Worm (Caenorhabditis elegans) whole organism, late embryonic: ENCODE measurements around the gene his-38.

Experiments
- C08G9.2 ChIP-seq: sonication (generic microtip); optimal IDR thresholded peaks from 2 replicates; lab custom pipeline; 2016; ENCODE audit warnings: mild to moderate bottlenecking, missing genetic modification characterization, moderate library complexity, missing compliant biosample characterization
- C38D4.7 ChIP-seq: fragments of 200-800 bp; sonication (Bioruptor generic); optimal IDR thresholded peaks from 2 replicates; lab custom pipeline; 2018; ENCODE audit warnings: mild to moderate bottlenecking, missing genetic modification characterization, moderate library complexity, missing compliant biosample characterization
- F13H6.1 ChIP-seq: sonication (generic microtip); optimal IDR thresholded peaks from 2 replicates; lab custom pipeline; 2016; ENCODE audit warnings: missing genetic modification characterization, missing compliant biosample characterization
- ama-1 ChIP-seq: fragments of 150-350 bp; optimal IDR thresholded peaks from 2 replicates; lab custom pipeline; 2014
- ceh-18 ChIP-seq: sonication (generic microtip); optimal IDR thresholded peaks from 2 replicates; lab custom pipeline; 2016; ENCODE audit warnings: missing genetic modification characterization, missing compliant biosample characterization
- ceh-2 ChIP-seq: sonication (generic microtip); optimal IDR thresholded peaks from 2 replicates; lab custom pipeline; 2016; ENCODE audit warnings: missing genotype, missing genetic modification characterization, missing compliant biosample characterization
- ceh-31 ChIP-seq: sonication (generic microtip); optimal IDR thresholded peaks from 2 replicates; lab custom pipeline; 2016; ENCODE audit warnings: missing genetic modification characterization, missing compliant biosample characterization
- ceh-34 ChIP-seq: sonication (generic microtip); optimal IDR thresholded peaks from 2 replicates; lab custom pipeline; 2016; ENCODE audit warnings: mild to moderate bottlenecking, missing genetic modification characterization, missing compliant biosample characterization
- ceh-45 ChIP-seq: fragments of 200-800 bp; sonication (Bioruptor generic); IDR thresholded peaks from 2 replicates; pipeline ENCODE4 v1.3.6; 2022; ENCODE audit warnings: missing genetic modification reagents, missing genetic modification characterization, missing compliant biosample characterization
- ceh-48 ChIP-seq: sonication (generic microtip); optimal IDR thresholded peaks from 2 replicates; lab custom pipeline; 2016; ENCODE audit warnings: missing genetic modification characterization, inconsistent platforms, missing compliant biosample characterization
- dmd-4 ChIP-seq: sonication (generic microtip); optimal IDR thresholded peaks from 2 replicates; lab custom pipeline; 2016; ENCODE audit warnings: borderline replicate concordance, missing genetic modification characterization, missing compliant biosample characterization
- dve-1 ChIP-seq: sonication (generic microtip); optimal IDR thresholded peaks from 2 replicates; lab custom pipeline; 2017; ENCODE audit warnings: antibody characterized with exemption, mild to moderate bottlenecking, missing genetic modification characterization, missing compliant biosample characterization
- elt-2 ChIP-seq: sonication (generic microtip); optimal IDR thresholded peaks from 2 replicates; lab custom pipeline; 2016; ENCODE audit warnings: missing genetic modification reagents, missing genetic modification characterization, missing compliant biosample characterization
- elt-4 ChIP-seq: sonication (generic microtip); optimal IDR thresholded peaks from 2 replicates; lab custom pipeline; 2016; ENCODE audit warnings: missing genetic modification characterization, missing compliant biosample characterization
- ets-4 ChIP-seq: sonication (generic microtip); optimal IDR thresholded peaks from 2 replicates; lab custom pipeline; 2016; ENCODE audit warnings: missing genetic modification characterization, missing compliant biosample characterization
- fax-1 ChIP-seq: sonication (generic microtip); optimal IDR thresholded peaks from 2 replicates; lab custom pipeline; 2016; ENCODE audit warnings: missing genotype, missing genetic modification characterization, missing compliant biosample characterization
- fkh-10 ChIP-seq: fragments of 150-350 bp; optimal IDR thresholded peaks from 2 replicates; lab custom pipeline; 2014; ENCODE audit warnings: missing biosample characterization, missing genetic modification reagents, missing genetic modification characterization
- fkh-6 ChIP-seq: sonication (generic microtip); optimal IDR thresholded peaks from 2 replicates; lab custom pipeline; 2016; ENCODE audit warnings: missing genetic modification characterization, missing compliant biosample characterization
- gmeb-2 ChIP-seq: sonication (generic microtip); optimal IDR thresholded peaks from 2 replicates; lab custom pipeline; 2016; ENCODE audit warnings: missing genetic modification characterization, inconsistent platforms, missing compliant biosample characterization
- hlh-13 ChIP-seq: fragments of 200-800 bp; sonication (Bioruptor generic); optimal IDR thresholded peaks from 2 replicates; lab custom pipeline; 2018; ENCODE audit warnings: mild to moderate bottlenecking, missing genetic modification characterization, missing compliant biosample characterization
- hlh-6 ChIP-seq: sonication (generic microtip); optimal IDR thresholded peaks from 2 replicates; lab custom pipeline; 2016; ENCODE audit warnings: missing genotype, missing genetic modification characterization, missing compliant biosample characterization
- hlh-8 ChIP-seq: sonication (generic microtip); optimal IDR thresholded peaks from 2 replicates; lab custom pipeline; 2016; ENCODE audit warnings: missing genotype, missing genetic modification characterization, missing compliant biosample characterization
- nfya-1 ChIP-seq: sonication (generic microtip); optimal IDR thresholded peaks from 2 replicates; lab custom pipeline; 2017; ENCODE audit warnings: missing genetic modification characterization, mild to moderate bottlenecking, missing compliant biosample characterization, antibody characterized with exemption, moderate library complexity
- nhr-11 ChIP-seq: fragments of 150-350 bp; optimal IDR thresholded peaks from 2 replicates; lab custom pipeline; 2014; ENCODE audit warnings: missing biosample characterization, missing genetic modification characterization
- pqm-1 ChIP-seq: sonication (generic microtip); optimal IDR thresholded peaks from 2 replicates; lab custom pipeline; 2016; ENCODE audit warnings: missing genetic modification characterization, missing compliant biosample characterization
- pros-1 ChIP-seq: fragments of 150-350 bp; optimal IDR thresholded peaks from 2 replicates; lab custom pipeline; 2014; ENCODE audit warnings: missing biosample characterization, missing genetic modification reagents, missing genetic modification characterization
- ref-2 ChIP-seq: sonication (generic microtip); optimal IDR thresholded peaks from 2 replicates; lab custom pipeline; 2016; ENCODE audit warnings: missing genetic modification characterization, missing compliant biosample characterization
- sdc-2 ChIP-seq: sonication (generic microtip); optimal IDR thresholded peaks from 2 replicates; lab custom pipeline; 2016; ENCODE audit warnings: missing genotype, missing genetic modification characterization, missing compliant biosample characterization
- sox-4 ChIP-seq: sonication (generic microtip); optimal IDR thresholded peaks from 2 replicates; lab custom pipeline; 2017; ENCODE audit warnings: mild to moderate bottlenecking, missing genetic modification characterization, inconsistent platforms, missing compliant biosample characterization
- syd-9 ChIP-seq: sonication (generic microtip); optimal IDR thresholded peaks from 2 replicates; lab custom pipeline; 2016; ENCODE audit warnings: mild to moderate bottlenecking, missing genetic modification characterization, moderate library complexity, missing compliant biosample characterization
- tbx-2 ChIP-seq: sonication (generic microtip); optimal IDR thresholded peaks from 2 replicates; lab custom pipeline; 2016; ENCODE audit warnings: missing genetic modification characterization, missing compliant biosample characterization
- unc-42 ChIP-seq: sonication (generic microtip); optimal IDR thresholded peaks from 2 replicates; lab custom pipeline; 2016; ENCODE audit warnings: missing genotype, missing genetic modification characterization, missing compliant biosample characterization
- unc-55 ChIP-seq: sonication (generic microtip); optimal IDR thresholded peaks from 2 replicates; lab custom pipeline; 2017; ENCODE audit warnings: missing biosample characterization, missing genetic modification reagents, missing genetic modification characterization
- zip-5 ChIP-seq: sonication (generic microtip); optimal IDR thresholded peaks from 2 replicates; lab custom pipeline; 2016; ENCODE audit warnings: missing genetic modification characterization, missing compliant biosample characterization
- ztf-16 ChIP-seq: sonication (generic microtip); optimal IDR thresholded peaks from 2 replicates; lab custom pipeline; 2017; ENCODE audit warnings: missing genetic modification characterization, missing compliant biosample characterization

Gene his-38

DNA sequence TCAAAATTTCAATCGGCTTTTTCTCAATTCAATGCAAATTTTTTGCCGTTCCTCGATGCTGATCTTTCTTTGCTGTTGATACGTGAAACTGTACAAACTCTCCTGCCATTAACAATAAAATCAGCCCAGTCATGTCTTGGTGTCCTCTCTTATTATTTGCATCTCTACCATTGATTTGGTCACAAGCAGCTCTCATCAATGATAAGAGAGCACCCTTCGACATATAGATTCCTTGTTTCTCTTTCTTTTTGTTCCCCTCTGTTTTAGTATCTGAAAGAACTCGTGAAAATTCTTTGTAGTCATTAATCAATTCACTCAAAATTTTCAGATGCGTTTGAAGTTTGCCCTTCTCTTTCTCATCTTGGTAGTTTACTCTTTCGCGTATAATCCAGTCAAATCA lies 17.9 kb downstream of the his-38 start, which contains the start of gene lron-7:
Gene lron-7 (plus strand): TSS at position 323 of the 400 bp plus-strand sequence.
- TF ChIP-seq gmeb-2 (no peak), fax-1 (tag; lab: Kevin White, UChicago) (no peak), ztf-16 (tag; lab: Kevin White, UChicago) (no peak), fkh-10 (GFP tag; lab: Kevin White, UChicago) (no peak), syd-9 (tag; lab: Kevin White, UChicago) (no peak), ceh-45 (no peak), fkh-6 (tag; lab: Kevin White, UChicago) (no peak), ceh-2 (tag; lab: Kevin White, UChicago) (no peak), sdc-2 (tag; lab: Kevin White, UChicago) (no peak), C38D4.7 (GFP tag; lab: Kevin White, UChicago) (no peak), nhr-11 (tag; lab: Kevin White, UChicago) (no peak), hlh-8 (tag; lab: Kevin White, UChicago) (no peak), pqm-1 (no peak), ref-2 (tag; lab: Kevin White, UChicago) (no peak), elt-4 (tag; lab: Kevin White, UChicago) (no peak), sox-4 (tag; lab: Kevin White, UChicago) (no peak), F13H6.1 (tag; lab: Kevin White, UChicago) (no peak), pros-1 (tag; lab: Kevin White, UChicago) (no peak), dmd-4 (tag; lab: Kevin White, UChicago) (no peak)
- TF ChIP-seq, all 69 proteins: peak for 0

DNA sequence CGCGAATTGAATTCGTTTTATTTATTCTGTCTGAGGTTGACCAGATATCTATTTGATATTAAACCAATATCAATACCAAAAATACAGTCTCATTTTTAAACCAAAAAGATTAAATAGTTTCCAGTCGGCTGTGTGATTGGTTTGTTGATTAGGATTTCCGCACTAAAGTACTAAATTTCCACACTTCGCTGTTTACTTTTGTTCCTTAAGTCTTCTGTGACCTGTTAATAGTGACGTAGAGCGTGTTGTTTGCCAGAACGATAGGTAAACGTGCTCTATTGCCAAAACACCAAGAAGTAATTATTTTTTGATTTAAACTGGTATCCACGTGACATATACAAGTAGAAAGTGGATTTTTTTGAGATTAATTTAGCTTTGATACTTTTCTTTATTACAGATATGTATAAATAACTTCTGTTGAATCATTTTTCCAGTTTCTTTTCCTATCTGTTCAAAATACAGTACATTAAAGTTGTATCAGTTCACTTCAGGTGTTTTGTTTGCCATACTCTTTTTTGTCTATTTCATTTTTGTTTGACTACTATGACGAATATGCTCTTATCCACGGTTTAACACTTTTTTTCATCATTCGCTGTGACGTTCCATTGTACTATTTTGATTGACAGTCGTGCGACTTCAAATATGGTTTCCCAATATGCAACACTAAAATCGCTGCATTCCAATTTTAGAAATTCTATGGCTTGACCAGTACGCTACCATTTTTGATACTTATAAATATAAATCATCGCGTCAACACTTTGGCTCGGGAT lies 18.6 kb downstream of the his-38 start:
- no peak for TF ChIP-seq elt-2 (tag; lab: Kevin White, UChicago)
- TF ChIP-seq zip-5 (tag; lab: Kevin White, UChicago) = no peak
- TF ChIP-seq hlh-13 (GFP tag; lab: Kevin White, UChicago) = no peak
- TF ChIP-seq dve-1 (tag; lab: Kevin White, UChicago) = no peak
- no peak for TF ChIP-seq fkh-10 (GFP tag; lab: Kevin White, UChicago)
- no peak for TF ChIP-seq elt-4 (tag; lab: Kevin White, UChicago)
- no peak for TF ChIP-seq gmeb-2
- TF ChIP-seq ceh-34 (tag; lab: Kevin White, UChicago) = no peak
- no peak for TF ChIP-seq unc-42 (tag; lab: Kevin White, UChicago)
- TF ChIP-seq pros-1 (tag; lab: Kevin White, UChicago) = no peak

DNA sequence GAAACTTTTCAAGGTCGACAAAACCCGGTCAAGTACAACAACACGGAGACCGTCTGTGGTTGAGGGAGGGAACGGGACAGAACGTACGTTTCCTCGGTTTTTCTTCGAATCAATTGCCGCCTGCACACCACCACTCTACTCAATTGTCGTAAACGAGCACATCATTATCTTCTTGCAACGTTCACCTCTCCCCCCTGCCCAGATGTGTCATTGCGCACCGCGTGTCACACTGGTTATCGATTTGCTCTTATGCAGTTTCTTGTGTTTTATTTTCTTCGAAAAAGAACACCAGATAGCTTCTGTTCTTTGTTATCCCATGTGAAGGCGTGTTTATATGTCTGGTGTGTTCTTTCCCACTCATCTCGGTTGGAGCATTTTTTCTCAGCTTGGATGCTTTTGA lies 20.1 kb downstream of the his-38 start:
- peak; percentile 25 for TF ChIP-seq ceh-48 (tag; lab: Kevin White, UChicago)
- TF ChIP-seq elt-2 (tag; lab: Kevin White, UChicago) = peak; percentile 17
- TF ChIP-seq zip-5 (tag; lab: Kevin White, UChicago) = no peak
- peak; percentile 91 for TF ChIP-seq sdc-2 (tag; lab: Kevin White, UChicago)
- no peak for TF ChIP-seq C08G9.2
- no peak for TF ChIP-seq ets-4 (tag; lab: Kevin White, UChicago)

DNA sequence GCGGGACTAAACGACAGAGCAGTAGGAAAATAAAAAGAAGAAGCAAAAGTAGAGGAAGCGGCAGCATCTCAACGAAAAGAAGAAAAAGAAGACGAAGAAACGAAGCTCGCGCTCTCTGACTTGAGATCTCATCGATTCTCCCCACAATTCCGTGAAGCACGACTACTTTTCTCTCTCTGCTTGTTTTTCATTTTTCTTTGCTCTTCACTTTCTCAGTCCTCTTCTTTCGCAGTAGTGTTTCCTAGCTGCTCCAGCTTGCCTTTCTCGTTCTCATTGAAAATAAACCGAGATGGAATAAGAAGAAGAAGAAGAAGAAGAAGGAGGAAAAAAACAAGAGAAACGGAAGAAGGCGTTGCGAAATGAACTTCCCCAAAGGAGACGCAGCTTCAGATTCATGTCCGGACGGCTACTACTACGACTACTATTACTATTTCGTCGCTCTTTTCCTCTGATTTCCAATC lies 24.9 kb downstream of the his-38 start:
- peak; percentile 16 for TF ChIP-seq unc-55
- no peak for TF ChIP-seq hlh-6
- TF ChIP-seq nfya-1 (tag; lab: Kevin White, UChicago) = peak; percentile 29
- TF ChIP-seq unc-42 (tag; lab: Kevin White, UChicago) = peak; percentile 70
- TF ChIP-seq ceh-2 (tag; lab: Kevin White, UChicago) = no peak
- TF ChIP-seq ceh-31 = peak; percentile 77
- peak; percentile 53 for TF ChIP-seq tbx-2 (tag; lab: Kevin White, UChicago)
- TF ChIP-seq elt-2 (tag; lab: Kevin White, UChicago) = no peak
- no peak for TF ChIP-seq ama-1 (lab: Kevin White, UChicago)
- no peak for TF ChIP-seq ref-2 (tag; lab: Kevin White, UChicago)
- peak; percentile 35 for TF ChIP-seq ceh-48 (tag; lab: Kevin White, UChicago)
- peak; percentile 21 for TF ChIP-seq ceh-18
- no peak for TF ChIP-seq zip-5 (tag; lab: Kevin White, UChicago)
